Worm (Caenorhabditis elegans): ENCODE measurements around the gene F41G3.19.

The F41G3.19 gene

DNA sequence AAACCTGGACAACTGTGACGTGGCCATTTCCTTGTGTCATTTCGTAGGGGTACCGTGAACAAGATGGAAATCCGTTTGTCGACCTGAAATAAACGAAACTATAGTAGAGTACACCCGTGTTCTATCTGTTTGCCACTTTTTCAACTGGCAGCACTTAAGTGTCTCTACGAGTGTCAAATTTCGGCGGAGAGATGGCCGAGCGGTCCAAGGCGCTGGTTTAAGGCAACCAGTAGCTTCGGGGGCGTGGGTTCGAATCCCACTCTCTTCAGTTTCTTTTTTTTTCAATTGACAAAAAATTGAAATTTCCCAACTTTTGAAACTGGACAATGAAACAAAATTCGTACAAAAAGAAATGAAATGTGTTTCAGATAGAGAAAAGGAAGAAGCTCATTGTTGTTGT lies 30.3 kb downstream of the F41G3.19 start:
- TF ChIP-seq nfya-1 (tag; optimal IDR thresholded peaks at IDR 0.05; ENCODE audit: insufficient read depth) (peak; percentile 48), eor-1 (tag; optimal IDR thresholded peaks at IDR 0.05) (no peak), nhr-12 (tag; optimal IDR thresholded peaks at IDR 0.05) (no peak), lin-39 (tag; optimal IDR thresholded peaks at IDR 0.05) (peak; percentile 14), ceh-9 (tag; optimal IDR thresholded peaks at IDR 0.05) (no peak), hmg-11 (tag; optimal IDR thresholded peaks at IDR 0.05) (peak; percentile 38), pha-4 (tag; optimal IDR thresholded peaks at IDR 0.05) (peak; percentile 44), lsy-12 (tag; optimal IDR thresholded peaks at IDR 0.05) (peak; percentile 36)

DNA sequence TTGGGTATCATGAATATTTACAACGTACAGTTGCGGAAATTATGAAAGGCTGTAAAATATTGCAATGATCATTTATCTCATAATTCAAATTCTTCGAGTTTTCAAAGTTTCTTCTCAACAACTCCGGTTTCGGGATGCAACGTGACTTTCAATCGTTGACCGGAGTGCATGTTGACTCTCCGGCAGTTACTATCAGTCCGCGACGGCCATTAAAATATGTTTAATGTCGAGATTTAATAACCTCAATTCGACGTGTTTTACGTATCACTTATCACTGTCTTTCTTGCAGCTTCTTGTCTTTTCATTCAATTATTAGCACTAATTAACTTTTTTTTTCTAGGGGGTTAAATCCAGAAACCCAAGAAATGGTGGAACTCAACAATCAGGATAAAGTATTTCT lies 33.7 kb downstream of the F41G3.19 start, which contains the start of gene tsp-10:
Gene tsp-10 (plus strand): TSS at position 366 of the 400 bp plus-strand sequence.
- TF ChIP-seq mdl-1 (tag; optimal IDR thresholded peaks at IDR 0.05) (no peak), egl-27 (tag; optimal IDR thresholded peaks at IDR 0.05) (no peak), elt-2 (tag; optimal IDR thresholded peaks at IDR 0.05) (peak; percentile 60), ztf-4 (tag; optimal IDR thresholded peaks at IDR 0.05) (no peak)

DNA sequence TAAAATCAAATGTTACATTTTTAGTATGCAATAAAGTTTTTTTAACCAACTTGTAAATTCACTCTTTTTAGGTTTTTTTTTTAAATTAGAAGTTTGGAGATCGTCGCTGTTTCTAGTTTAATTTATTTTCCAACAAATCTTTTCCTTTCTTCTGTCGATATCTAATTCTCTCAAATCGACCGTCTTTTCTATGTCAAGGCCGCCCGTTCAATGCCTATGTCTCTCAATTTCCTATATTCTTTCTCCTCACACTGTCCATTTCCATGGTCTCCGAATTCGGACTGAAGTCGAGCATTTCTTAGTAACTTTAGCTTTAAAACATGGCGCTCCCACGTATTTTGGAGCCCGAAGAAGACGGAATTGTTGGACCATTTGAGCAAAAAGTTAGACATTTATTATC lies 35.3 kb downstream of the F41G3.19 start, which contains the start of the genes T14B4.5 and T14B4.20:
Gene T14B4.5 (plus strand): TSS at position 226 of the 400 bp plus-strand sequence.
Gene T14B4.20 (plus strand): TSS at position 264 of the 400 bp plus-strand sequence.
- TF ChIP-seq eor-1 (tag; optimal IDR thresholded peaks at IDR 0.05) (peak in 1 of 2 experiments; percentile 11), nhr-25 (tag; optimal IDR thresholded peaks at IDR 0.05) (peak; percentile 38), nhr-23 (tag; optimal IDR thresholded peaks at IDR 0.05) (peak; percentile 64), lsy-12 (tag; optimal IDR thresholded peaks at IDR 0.05) (no peak)

- TF ChIP-seq ceh-82 (tag; optimal IDR thresholded peaks at IDR 0.05) (no peak), nhr-77 (tag; optimal IDR thresholded peaks at IDR 0.05) (no peak), nhr-23 (tag; optimal IDR thresholded peaks at IDR 0.05) (peak; percentile 46), ama-1 (optimal IDR thresholded peaks at IDR 0.05) (peak; percentile 28), ceh-28 (tag; optimal IDR thresholded peaks at IDR 0.05) (no peak), nhr-28 (tag; optimal IDR thresholded peaks at IDR 0.05) (no peak), nhr-43 (tag; optimal IDR thresholded peaks at IDR 0.05; ENCODE audit: poor library complexity, severe bottlenecking) (peak; percentile 35)
Observed at ce11 chrII:6715853-6716252, 36.1 kb downstream of the F41G3.19 start.

DNA sequence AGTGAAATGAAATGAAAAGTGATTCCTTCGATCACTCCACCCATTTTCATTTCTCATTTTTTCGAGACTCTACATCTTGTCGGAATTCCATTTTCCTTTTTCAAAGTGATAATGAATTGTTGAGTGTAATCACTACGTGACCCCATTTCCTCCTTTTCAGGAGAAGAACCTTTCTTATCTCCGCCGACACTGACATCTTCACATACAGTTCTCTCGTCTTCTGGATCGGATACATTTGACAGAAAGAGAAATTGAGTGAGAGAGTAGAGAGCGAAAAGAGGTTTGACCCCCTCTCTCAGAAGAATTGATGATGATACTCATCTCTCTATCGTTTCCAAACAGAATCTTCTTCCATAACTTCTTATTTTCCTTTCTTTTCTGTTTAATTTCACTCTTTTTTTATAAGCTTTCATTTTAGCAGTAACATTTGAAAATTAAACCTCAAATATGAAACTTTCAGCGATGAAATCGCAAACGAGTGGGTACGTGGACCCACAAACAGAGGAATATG lies 38.0 kb downstream of the F41G3.19 start, which contains the start of gene dpy-2:
Gene dpy-2 (plus strand): TSS at position 461 of the 511 bp plus-strand sequence.
- TF ChIP-seq nhr-12 (tag; optimal IDR thresholded peaks at IDR 0.05) (no peak), nhr-67 (tag; optimal IDR thresholded peaks at IDR 0.05) (no peak), elt-3 (tag; optimal IDR thresholded peaks at IDR 0.05) (peak in 2 of 3 experiments; percentile 10 to 76), ceh-28 (tag; optimal IDR thresholded peaks at IDR 0.05) (no peak), fos-1 (tag; optimal IDR thresholded peaks at IDR 0.05) (no peak), unc-62 (GFP tag; optimal IDR thresholded peaks at IDR 0.05) (no peak), zag-1 (tag; optimal IDR thresholded peaks at IDR 0.05) (no peak), skn-1 (tag; optimal IDR thresholded peaks at IDR 0.05) (no peak), ceh-16 (tag; optimal IDR thresholded peaks at IDR 0.05) (no peak), nhr-23 (tag; optimal IDR thresholded peaks at IDR 0.05) (peak; percentile 85), tbx-2 (tag; optimal IDR thresholded peaks at IDR 0.05) (no peak), egl-27 (tag; optimal IDR thresholded peaks at IDR 0.05) (no peak), ama-1 (optimal IDR thresholded peaks at IDR 0.05) (no peak), hmg-11 (tag; optimal IDR thresholded peaks at IDR 0.05) (no peak), fkh-10 (GFP tag; optimal IDR thresholded peaks at IDR 0.05) (no peak), ztf-11 (tag; optimal IDR thresholded peaks at IDR 0.05) (no peak)

DNA sequence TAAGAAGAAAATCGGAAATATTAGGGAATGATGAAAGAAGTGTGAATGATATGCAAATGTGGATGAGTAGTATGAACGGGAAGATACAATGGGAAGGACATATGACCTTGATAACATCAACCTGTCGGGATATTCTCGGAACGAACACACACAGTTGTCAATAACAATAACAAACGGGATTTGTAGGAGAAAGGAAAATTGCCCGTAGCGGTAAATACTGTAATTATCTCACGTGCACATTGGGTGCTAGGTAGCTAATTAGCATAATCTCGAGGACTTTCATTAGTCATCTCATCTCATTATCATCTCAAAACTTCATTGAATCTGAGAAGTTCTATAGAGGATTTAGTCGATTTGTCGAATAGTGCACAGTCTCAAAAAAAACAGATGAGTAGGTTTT lies 38.9 kb downstream of the F41G3.19 start:
- TF ChIP-seq fos-1 (tag; optimal IDR thresholded peaks at IDR 0.05) (no peak), nfya-1 (tag; optimal IDR thresholded peaks at IDR 0.05; ENCODE audit: insufficient read depth) (no peak)
